Fruit fly (Drosophila melanogaster): ENCODE data around the gene yl.

- TF ChIP-seq dmrt93B (GFP tag; optimal IDR thresholded peaks at IDR 0.05): no peak
- TF ChIP-seq Vsx2 (GFP tag; optimal IDR thresholded peaks at IDR 0.05; ENCODE audit: partially characterized antibody): no peak
- no peak for TF ChIP-seq h (GFP tag; optimal IDR thresholded peaks at IDR 0.05)
- TF ChIP-seq pan (optimal IDR thresholded peaks at IDR 0.05): no peak
- no peak for TF ChIP-seq psq (GFP tag; optimal IDR thresholded peaks at IDR 0.05)
- no peak for TF ChIP-seq jim (GFP tag; optimal IDR thresholded peaks at IDR 0.05)
- TF ChIP-seq Myc (optimal IDR thresholded peaks at IDR 0.05): no peak
- no peak for TF ChIP-seq Hr78 (GFP tag; optimal IDR thresholded peaks at IDR 0.05)
- TF ChIP-seq dl (GFP tag; optimal IDR thresholded peaks at IDR 0.05; ENCODE audit: insufficient read depth in 1 of 2, partially characterized antibody in 2 of 2): no peak
- TF ChIP-seq CrebA (GFP tag; optimal IDR thresholded peaks at IDR 0.05; ENCODE audit: borderline replicate concordance): no peak
- no peak for TF ChIP-seq usp (GFP tag; optimal IDR thresholded peaks at IDR 0.05)
Observed at dm6 chrX:14186953-14187352, 6.1 kb upstream of the yl start, which contains the start of gene CG12481.

All from whole organism, wandering third instar larva.